Fruit fly (Drosophila melanogaster) whole organism, embryonic: ENCODE results near the gene CG6511.

Experiments used
- Antp ChIP-seq: fragments of 200-800 bp; sonication (Bioruptor generic); optimal IDR thresholded peaks from 3 replicates; lab custom pipeline; 2016; ENCODE audit warnings: missing biosample characterization, missing genetic modification characterization
- B-H1 ChIP-seq: fragments of 200-800 bp; sonication (Bioruptor generic); IDR thresholded peaks from 3 replicates; pipeline ENCODE4 v1.3.6; 2022; ENCODE audit warnings: missing biosample characterization, missing genetic modification characterization
- Bdp1 ChIP-seq: fragments of 200-800 bp; sonication (Bioruptor generic); optimal IDR thresholded peaks from 3 replicates; lab custom pipeline; 2016; ENCODE audit warnings: missing biosample characterization, missing genetic modification characterization
- BtbVII ChIP-seq: fragments of 200-800 bp; sonication (Bioruptor generic); optimal IDR thresholded peaks from 3 replicates; lab custom pipeline; 2017; ENCODE audit warnings: missing biosample characterization, mild to moderate bottlenecking, missing genetic modification characterization
- CG11398 ChIP-seq: fragments of 200-800 bp; sonication (Bioruptor generic); optimal IDR thresholded peaks from 2 replicates; lab custom pipeline; 2016; ENCODE audit warnings: missing biosample characterization, missing genetic modification characterization
- CG12299 ChIP-seq: fragments of 200-800 bp; sonication (Bioruptor generic); optimal IDR thresholded peaks from 2 replicates; lab custom pipeline; 2018; ENCODE audit warnings: missing biosample characterization, mild to moderate bottlenecking, missing genetic modification characterization
- CG13123 ChIP-seq: fragments of 200-800 bp; sonication (Bioruptor generic); optimal IDR thresholded peaks from 2 replicates; lab custom pipeline; 2016; ENCODE audit warnings: missing biosample characterization, missing genetic modification characterization
- CG13775 ChIP-seq: fragments of 200-800 bp; sonication (Bioruptor generic); optimal IDR thresholded peaks from 3 replicates; lab custom pipeline; 2017; ENCODE audit warnings: missing biosample characterization, mild to moderate bottlenecking, missing genetic modification characterization
- CG15514 ChIP-seq: fragments of 200-800 bp; sonication (Bioruptor generic); optimal IDR thresholded peaks from 3 replicates; lab custom pipeline; 2017; ENCODE audit warnings: missing biosample characterization, missing genetic modification characterization, mild to moderate bottlenecking, moderate library complexity, missing genetic modification reagents
- CG17328 ChIP-seq: fragments of 200-800 bp; sonication (Bioruptor generic); IDR thresholded peaks from 2 replicates; pipeline ENCODE4 v1.3.6; 2022; ENCODE audit warnings: missing biosample characterization, missing genetic modification characterization
- CG17359 ChIP-seq: fragments of 200-800 bp; sonication (Bioruptor generic); optimal IDR thresholded peaks from 3 replicates; lab custom pipeline; 2018; ENCODE audit warnings: missing biosample characterization, mild to moderate bottlenecking, missing genetic modification characterization, moderate library complexity
- CG17829 ChIP-seq: fragments of 200-800 bp; optimal IDR thresholded peaks from 2 replicates; lab custom pipeline; 2019; ENCODE audit warnings: missing biosample characterization, mild to moderate bottlenecking, missing genetic modification characterization, moderate library complexity
- CG2202 ChIP-seq: fragments of 200-800 bp; sonication (Bioruptor generic); optimal IDR thresholded peaks from 2 replicates; lab custom pipeline; 2018; ENCODE audit warnings: missing biosample characterization, mild to moderate bottlenecking, missing genetic modification characterization
- CG3995 ChIP-seq: fragments of 200-800 bp; sonication (Bioruptor generic); optimal IDR thresholded peaks from 3 replicates; lab custom pipeline; 2016; ENCODE audit warnings: missing biosample characterization, missing genetic modification characterization
- CG4617 ChIP-seq: fragments of 200-800 bp; sonication (Bioruptor generic); optimal IDR thresholded peaks from 3 replicates; lab custom pipeline; 2016; ENCODE audit warnings: missing biosample characterization, missing genetic modification characterization, borderline replicate concordance
- CG4820 ChIP-seq: fragments of 200-800 bp; sonication (Bioruptor generic); optimal IDR thresholded peaks from 3 replicates; lab custom pipeline; 2016; ENCODE audit warnings: missing biosample characterization, missing genetic modification characterization
- CG9797 ChIP-seq: fragments of 200-800 bp; sonication (Bioruptor generic); optimal IDR thresholded peaks from 3 replicates; lab custom pipeline; 2018; ENCODE audit warnings: missing biosample characterization, mild to moderate bottlenecking, missing genetic modification characterization
- CoRest ChIP-seq: fragments of 200-800 bp; sonication (Bioruptor generic); optimal IDR thresholded peaks from 3 replicates; lab custom pipeline; 2018; ENCODE audit warnings: missing biosample characterization, mild to moderate bottlenecking, missing genetic modification characterization, moderate library complexity
- D19A ChIP-seq: fragments of 200-800 bp; optimal IDR thresholded peaks from 3 replicates; lab custom pipeline; 2019; ENCODE audit warnings: missing biosample characterization, mild to moderate bottlenecking, missing genetic modification characterization, moderate library complexity
- E2f1 ChIP-seq: fragments of 200-800 bp; sonication (Bioruptor generic); IDR thresholded peaks from 2 replicates; pipeline ENCODE4 v1.3.6; 2022; ENCODE audit warnings: missing biosample characterization, missing genetic modification characterization
- Ets65A ChIP-seq: fragments of 200-800 bp; sonication (Bioruptor generic); peaks from one replicate; lab custom pipeline; 2016; ENCODE audit warnings: missing biosample characterization, missing genetic modification characterization
- Lpt ChIP-seq: fragments of >200 bp; optimal IDR thresholded peaks from 2 replicates; lab custom pipeline; 2018; ENCODE audit warnings: missing biosample characterization, missing genetic modification characterization
- Mad ChIP-seq: fragments of 200-800 bp; sonication (Bioruptor generic); optimal IDR thresholded peaks from 2 replicates; lab custom pipeline; 2016; ENCODE audit warnings: missing biosample characterization, missing genetic modification characterization
- Myb ChIP-seq: fragments of 200-800 bp; sonication (Bioruptor generic); optimal IDR thresholded peaks from 2 replicates; lab custom pipeline; 2016; ENCODE audit warnings: missing biosample characterization, missing genetic modification characterization
- NK7.1 ChIP-seq: fragments of 200-800 bp; sonication (Bioruptor generic); optimal IDR thresholded peaks from 3 replicates; lab custom pipeline; 2016; ENCODE audit warnings: missing biosample characterization, missing genetic modification characterization
- Nf-YB ChIP-seq: fragments of 200-800 bp; sonication (Bioruptor generic); optimal IDR thresholded peaks from 3 replicates; lab custom pipeline; 2019; ENCODE audit warnings: missing biosample characterization, mild to moderate bottlenecking, missing genetic modification characterization, moderate library complexity
- Ptx1 ChIP-seq: fragments of 200-800 bp; sonication (Bioruptor generic); IDR thresholded peaks from 2 replicates; pipeline ENCODE4 v1.3.6; 2022; ENCODE audit warnings: missing biosample characterization, missing genetic modification characterization
- Rfx ChIP-seq: fragments of 200-800 bp; sonication (Bioruptor generic); IDR thresholded peaks from 2 replicates; pipeline ENCODE4 v1.3.6; 2022; ENCODE audit warnings: missing biosample characterization, missing genetic modification characterization
- Vsx1 ChIP-seq: fragments of 200-800 bp; sonication (Bioruptor generic); optimal IDR thresholded peaks from 2 replicates; lab custom pipeline; 2017; ENCODE audit warnings: missing biosample characterization, mild to moderate bottlenecking, missing genetic modification characterization, missing genetic modification reagents
- bowl ChIP-seq: fragments of 200-800 bp; sonication (Bioruptor generic); IDR thresholded peaks from 2 replicates; pipeline ENCODE4 v1.3.6; 2022; ENCODE audit warnings: missing biosample characterization, missing genetic modification characterization
- br ChIP-seq: fragments of >200 bp; optimal IDR thresholded peaks from 2 replicates; lab custom pipeline; 2017
- cad ChIP-seq: fragments of >200 bp; optimal IDR thresholded peaks from 2 replicates; lab custom pipeline; 2017; ENCODE audit warnings: missing biosample characterization, missing genetic modification characterization
- caup ChIP-seq: fragments of 200-800 bp; sonication (Bioruptor generic); optimal IDR thresholded peaks from 3 replicates; lab custom pipeline; 2017; ENCODE audit warnings: missing biosample characterization, mild to moderate bottlenecking, missing genetic modification characterization, moderate library complexity; ENCODE audit not compliant: severe bottlenecking
- chif ChIP-seq, 2 experiments: fragments of 200-800 bp; sonication (Bioruptor generic); optimal IDR thresholded peaks; 3 replicates each; lab custom pipeline; 2016; ENCODE audit warnings: missing biosample characterization in 2 of 2, missing genetic modification characterization in 2 of 2
- chinmo ChIP-seq: fragments of 200-800 bp; sonication (Bioruptor generic); IDR thresholded peaks from 4 replicates; pipeline ENCODE4 v1.3.6; 2022; ENCODE audit warnings: missing biosample characterization, missing genetic modification characterization; ENCODE audit not compliant: partially characterized antibody
- disco-r ChIP-seq: fragments of 200-800 bp; sonication (Bioruptor generic); optimal IDR thresholded peaks from 2 replicates; lab custom pipeline; 2016; ENCODE audit warnings: missing biosample characterization, missing genetic modification characterization
- fd64A ChIP-seq: fragments of 200-800 bp; sonication (Bioruptor generic); optimal IDR thresholded peaks from 3 replicates; lab custom pipeline; 2018; ENCODE audit warnings: missing biosample characterization, mild to moderate bottlenecking, missing genetic modification characterization
- gem ChIP-seq: fragments of 200-800 bp; sonication (Bioruptor generic); optimal IDR thresholded peaks from 2 replicates; lab custom pipeline; 2019; ENCODE audit warnings: missing biosample characterization, mild to moderate bottlenecking, missing genetic modification characterization, moderate library complexity
- hb ChIP-seq: fragments of 200-800 bp; sonication (Bioruptor generic); IDR thresholded peaks from 3 replicates; pipeline ENCODE4 v1.3.6; 2022; ENCODE audit warnings: missing biosample characterization, missing genetic modification characterization; ENCODE audit not compliant: partially characterized antibody
- jumu ChIP-seq: fragments of 200-800 bp; sonication (Bioruptor generic); optimal IDR thresholded peaks from 3 replicates; lab custom pipeline; 2016; ENCODE audit warnings: missing biosample characterization, missing genetic modification characterization
- luna ChIP-seq: fragments of 200-800 bp; sonication (Bioruptor generic); optimal IDR thresholded peaks from 2 replicates; lab custom pipeline; 2016; ENCODE audit warnings: missing biosample characterization, missing genetic modification characterization
- nerfin-2 ChIP-seq: fragments of 200-800 bp; sonication (Bioruptor generic); IDR thresholded peaks from 2 replicates; pipeline ENCODE4 v1.3.6; 2022; ENCODE audit warnings: missing biosample characterization, missing genetic modification characterization; ENCODE audit not compliant: partially characterized antibody
- p53 ChIP-seq: fragments of 200-800 bp; sonication (Bioruptor generic); optimal IDR thresholded peaks from 2 replicates; lab custom pipeline; 2016; ENCODE audit warnings: missing biosample characterization, missing genetic modification characterization
- pum ChIP-seq: fragments of 200-800 bp; sonication (Bioruptor generic); optimal IDR thresholded peaks from 2 replicates; lab custom pipeline; 2016; ENCODE audit warnings: missing biosample characterization, missing genetic modification characterization
- ranshi ChIP-seq: fragments of 200-800 bp; sonication (Bioruptor generic); IDR thresholded peaks from 2 replicates; pipeline ENCODE4 v1.3.6; 2022; ENCODE audit warnings: missing biosample characterization, missing genetic modification characterization
- ro ChIP-seq: fragments of 200-800 bp; sonication (Bioruptor generic); IDR thresholded peaks from 2 replicates; pipeline ENCODE4 v1.3.6; 2022; ENCODE audit warnings: missing biosample characterization, missing genetic modification characterization
- scrt ChIP-seq: fragments of 200-800 bp; sonication (Bioruptor generic); optimal IDR thresholded peaks from 2 replicates; lab custom pipeline; 2018; ENCODE audit warnings: missing biosample characterization, mild to moderate bottlenecking, missing genetic modification characterization, moderate library complexity
- sd ChIP-seq: fragments of 200-800 bp; sonication (Bioruptor generic); optimal IDR thresholded peaks from 3 replicates; lab custom pipeline; 2018; ENCODE audit warnings: missing biosample characterization, mild to moderate bottlenecking, missing genetic modification characterization, moderate library complexity
- tin ChIP-seq: fragments of 200-800 bp; sonication (Bioruptor generic); optimal IDR thresholded peaks from 3 replicates; lab custom pipeline; 2016; ENCODE audit warnings: missing biosample characterization, missing genetic modification characterization
- unpg ChIP-seq: fragments of 200-800 bp; sonication (Bioruptor generic); optimal IDR thresholded peaks from 3 replicates; lab custom pipeline; 2018; ENCODE audit warnings: missing biosample characterization, mild to moderate bottlenecking, missing genetic modification characterization, moderate library complexity
- yki ChIP-seq: fragments of >200 bp; optimal IDR thresholded peaks from 3 replicates; lab custom pipeline; 2018

CG6511 gene

dm6 chr3L:8700643-8701208, 20.4 kb upstream of the CG6511 start (continued):
- TF ChIP-seq unpg (GFP tag; lab: Kevin White, UChicago) (peak; percentile 83), D19A (tag; lab: Kevin White, UChicago) (peak; percentile 70), tin (GFP tag; lab: Kevin White, UChicago) (peak; percentile 73), caup (GFP tag; lab: Kevin White, UChicago) (peak; percentile 75), sd (peak; percentile 55), pum (GFP tag; lab: Kevin White, UChicago) (peak; percentile 77), CG9797 (GFP tag; lab: Kevin White, UChicago) (no peak), fd64A (peak; percentile 16), CG4617 (no peak), CG15514 (GFP tag; lab: Kevin White, UChicago) (peak; percentile 64), CG17359 (tag; lab: Kevin White, UChicago) (peak; percentile 74), Ets65A (GFP tag; lab: Kevin White, UChicago) (peak; percentile 96), CoRest (tag; lab: Kevin White, UChicago) (peak; percentile 90), Lpt (GFP tag; lab: Kevin White, UChicago) (no peak), nerfin-2 (GFP tag; lab: Robert Waterston, UW) (no peak), CG4820 (GFP tag; lab: Kevin White, UChicago) (peak; percentile 79), Ptx1 (GFP tag; lab: Robert Waterston, UW) (peak; percentile 88), CG2202 (tag; lab: Kevin White, UChicago) (peak; percentile 37), ranshi (GFP tag; lab: Robert Waterston, UW) (peak; percentile 64; the same call in 1 of the 2 replicates), Vsx1 (GFP tag; lab: Kevin White, UChicago) (peak; percentile 94), chinmo (GFP tag; lab: Robert Waterston, UW) (no peak), chif (GFP tag; optimal IDR thresholded peaks at IDR 0.05; lab: Kevin White, UChicago) (peak; percentile 70 to 71), Nf-YB (peak; percentile 64), br (lab: Kevin White, UChicago) (no peak), E2f1 (GFP tag; lab: Robert Waterston, UW) (peak; percentile 74), Bdp1 (GFP tag; lab: Kevin White, UChicago) (peak; percentile 65), BtbVII (GFP tag; lab: Kevin White, UChicago) (peak; percentile 86), Rfx (GFP tag; lab: Robert Waterston, UW) (peak; percentile 84), gem (peak; percentile 90), CG17328 (GFP tag; lab: Robert Waterston, UW) (no peak; the same call in 1 of the 2 replicates), CG12299 (tag; lab: Kevin White, UChicago) (peak; percentile 25), jumu (peak; percentile 74), bowl (GFP tag; lab: Robert Waterston, UW) (no peak), p53 (GFP tag; lab: Kevin White, UChicago) (peak; percentile 61), CG13123 (GFP tag; lab: Kevin White, UChicago) (peak; percentile 27), Mad (GFP tag; lab: Kevin White, UChicago) (peak; percentile 58), B-H1 (peak; percentile 57; the same call in 2 of the 3 replicates), Myb (GFP tag; lab: Kevin White, UChicago) (peak; percentile 72), CG3995 (GFP tag; lab: Kevin White, UChicago) (peak; percentile 9), disco-r (GFP tag; lab: Kevin White, UChicago) (peak; percentile 29), ro (peak; percentile 50; the same call in 1 of the 2 replicates), CG11398 (GFP tag; lab: Kevin White, UChicago) (peak; percentile 53), luna (peak; percentile 51), Antp (peak; percentile 71), NK7.1 (peak; percentile 49), yki (lab: Kevin White, UChicago) (no peak), cad (GFP tag; lab: Kevin White, UChicago) (no peak), hb (GFP tag; lab: Robert Waterston, UW) (no peak), scrt (GFP tag; lab: Kevin White, UChicago) (peak; percentile 65), CG13775 (peak; percentile 80), CG17829 (tag; lab: Kevin White, UChicago) (peak; percentile 72)
